Fruit fly (Drosophila melanogaster) whole organism, prepupa: ENCODE data around the gene Mo25.

Experiments used
- CG34406 ChIP-seq: fragments of 200-800 bp; sonication (Bioruptor generic); optimal IDR thresholded peaks from 3 replicates; lab custom pipeline; 2016; ENCODE audit warnings: missing biosample characterization, missing genetic modification characterization
- CG7368 ChIP-seq: fragments of 200-800 bp; sonication (Bioruptor generic); optimal IDR thresholded peaks from 3 replicates; lab custom pipeline; 2016; ENCODE audit warnings: missing biosample characterization, missing genetic modification characterization
- Smox ChIP-seq: fragments of 200-800 bp; sonication (Bioruptor generic); optimal IDR thresholded peaks from 3 replicates; lab custom pipeline; 2016; ENCODE audit warnings: missing biosample characterization, missing genetic modification characterization
- Sox14 ChIP-seq: fragments of 200-800 bp; sonication (Bioruptor generic); optimal IDR thresholded peaks from 3 replicates; lab custom pipeline; 2016; ENCODE audit warnings: missing biosample characterization, missing genetic modification characterization
- cyc ChIP-seq: fragments of 200-800 bp; sonication (Bioruptor generic); optimal IDR thresholded peaks from 3 replicates; lab custom pipeline; 2016; ENCODE audit warnings: missing biosample characterization, missing genetic modification characterization
- net ChIP-seq: fragments of 200-800 bp; sonication (Bioruptor generic); optimal IDR thresholded peaks from 3 replicates; lab custom pipeline; 2016; ENCODE audit warnings: missing biosample characterization, missing genetic modification characterization
- svp ChIP-seq: fragments of 200-800 bp; sonication (Bioruptor generic); peaks from one replicate; lab custom pipeline; 2016; ENCODE audit warnings: missing biosample characterization, missing genetic modification characterization

dm6 chr3L:16635566-16636210 lies 20.4 kb upstream of the Mo25 start:
- no peak for TF ChIP-seq net (GFP tag; lab: Kevin White, UChicago)
- TF ChIP-seq Smox (GFP tag; lab: Kevin White, UChicago): no peak
- no peak for TF ChIP-seq CG34406
- no peak for TF ChIP-seq cyc (GFP tag; lab: Kevin White, UChicago)
- no peak for TF ChIP-seq CG7368 (GFP tag; lab: Kevin White, UChicago)
- TF ChIP-seq svp (GFP tag; lab: Kevin White, UChicago): no peak
- no peak for TF ChIP-seq Sox14 (GFP tag; lab: Kevin White, UChicago)
